Fruit fly (Drosophila melanogaster) whole organism, embryonic: ENCODE results near the gene Sk1.

ENCODE experiments used
- Ada2b ChIP-seq: fragments of 200-800 bp; sonication (Bioruptor generic); IDR thresholded peaks from 2 replicates; pipeline ENCODE4 v1.3.6; 2022; ENCODE audit warnings: missing biosample characterization, missing genetic modification characterization
- CG10267 ChIP-seq: fragments of 200-800 bp; sonication (Bioruptor generic); optimal IDR thresholded peaks from 2 replicates; lab custom pipeline; 2018; ENCODE audit warnings: missing biosample characterization, mild to moderate bottlenecking, missing genetic modification characterization, moderate library complexity
- CG10366 ChIP-seq: fragments of 200-800 bp; sonication (Bioruptor generic); IDR thresholded peaks from 2 replicates; pipeline ENCODE4 v1.3.6; 2022; ENCODE audit warnings: missing biosample characterization, missing genetic modification characterization
- CG12744 ChIP-seq: fragments of 200-800 bp; sonication (Bioruptor generic); optimal IDR thresholded peaks from 2 replicates; lab custom pipeline; 2016; ENCODE audit warnings: missing biosample characterization, missing genetic modification characterization
- CG13894 ChIP-seq: fragments of 200-800 bp; sonication (Bioruptor generic); optimal IDR thresholded peaks from 3 replicates; lab custom pipeline; 2018; ENCODE audit warnings: missing biosample characterization, mild to moderate bottlenecking, missing genetic modification characterization, moderate library complexity
- CG14014 ChIP-seq: fragments of 200-800 bp; sonication (Bioruptor generic); IDR thresholded peaks from 2 replicates; pipeline ENCODE4 v1.3.6; 2022; ENCODE audit warnings: missing biosample characterization, missing genetic modification characterization
- CG14667 ChIP-seq: fragments of 200-800 bp; sonication (Bioruptor generic); IDR thresholded peaks from 2 replicates; pipeline ENCODE4 v1.3.6; 2022; ENCODE audit warnings: missing biosample characterization, missing genetic modification characterization
- CG18476 ChIP-seq: fragments of 200-800 bp; sonication (Bioruptor generic); optimal IDR thresholded peaks from 2 replicates; lab custom pipeline; 2016; ENCODE audit warnings: missing biosample characterization, mild to moderate bottlenecking, missing genetic modification characterization
- CG18764 ChIP-seq: fragments of 200-800 bp; sonication (Bioruptor generic); optimal IDR thresholded peaks from 3 replicates; lab custom pipeline; 2016; ENCODE audit warnings: missing biosample characterization, missing genetic modification characterization
- CG3407 ChIP-seq: fragments of 200-800 bp; sonication (Bioruptor generic); optimal IDR thresholded peaks from 2 replicates; lab custom pipeline; 2018; ENCODE audit warnings: missing biosample characterization, mild to moderate bottlenecking, missing genetic modification characterization
- CG4328 ChIP-seq: fragments of 200-800 bp; sonication (Bioruptor generic); optimal IDR thresholded peaks from 3 replicates; lab custom pipeline; 2017; ENCODE audit warnings: missing biosample characterization, missing genetic modification reagents, missing genetic modification characterization
- CG4854 ChIP-seq: fragments of 200-800 bp; sonication (Bioruptor generic); optimal IDR thresholded peaks from 2 replicates; lab custom pipeline; 2016; ENCODE audit warnings: missing biosample characterization, missing genetic modification characterization, inconsistent platforms
- CG5245 ChIP-seq: fragments of 200-800 bp; sonication (Bioruptor generic); optimal IDR thresholded peaks from 3 replicates; lab custom pipeline; 2016; ENCODE audit warnings: missing biosample characterization, missing genetic modification characterization
- CG6765 ChIP-seq: fragments of 200-800 bp; sonication (Bioruptor generic); optimal IDR thresholded peaks from 3 replicates; lab custom pipeline; 2017; ENCODE audit warnings: missing biosample characterization, mild to moderate bottlenecking, missing genetic modification characterization
- CG6813 ChIP-seq: fragments of 200-800 bp; sonication (Bioruptor generic); optimal IDR thresholded peaks from 2 replicates; lab custom pipeline; 2017; ENCODE audit warnings: missing biosample characterization, missing genetic modification characterization, mild to moderate bottlenecking, moderate library complexity, missing genetic modification reagents
- CG7928 ChIP-seq: fragments of 200-800 bp; sonication (Bioruptor generic); optimal IDR thresholded peaks from 2 replicates; lab custom pipeline; 2017; ENCODE audit warnings: missing biosample characterization, mild to moderate bottlenecking, missing genetic modification characterization
- CG7987 ChIP-seq: fragments of 200-800 bp; sonication (Bioruptor generic); optimal IDR thresholded peaks from 2 replicates; lab custom pipeline; 2018; ENCODE audit warnings: missing biosample characterization, mild to moderate bottlenecking, missing genetic modification characterization, moderate library complexity
- CG8388 ChIP-seq: fragments of 200-800 bp; sonication (Bioruptor generic); optimal IDR thresholded peaks from 2 replicates; lab custom pipeline; 2019; ENCODE audit warnings: missing biosample characterization, mild to moderate bottlenecking, missing genetic modification characterization, moderate library complexity
- Doc3 ChIP-seq: fragments of 200-800 bp; sonication (Bioruptor generic); IDR thresholded peaks from 3 replicates; pipeline ENCODE4 v1.3.6; 2022; ENCODE audit warnings: missing biosample characterization, missing genetic modification characterization; ENCODE audit not compliant: partially characterized antibody
- Drgx ChIP-seq: fragments of 200-800 bp; sonication (Bioruptor generic); IDR thresholded peaks from 2 replicates; pipeline ENCODE4 v1.3.6; 2022; ENCODE audit warnings: missing biosample characterization, missing genetic modification characterization
- Gsc ChIP-seq: fragments of 200-800 bp; sonication (Bioruptor generic); IDR thresholded peaks from 2 replicates; pipeline ENCODE4 v1.3.6; 2022; ENCODE audit warnings: missing biosample characterization, missing genetic modification characterization
- HLHmδ ChIP-seq: fragments of 200-800 bp; sonication (Bioruptor generic); optimal IDR thresholded peaks from 2 replicates; lab custom pipeline; 2018; ENCODE audit warnings: missing biosample characterization, mild to moderate bottlenecking, missing genetic modification characterization, moderate library complexity
- NfI ChIP-seq: fragments of 200-800 bp; sonication (Bioruptor generic); optimal IDR thresholded peaks from 3 replicates; lab custom pipeline; 2018; ENCODE audit warnings: missing biosample characterization, mild to moderate bottlenecking, missing genetic modification characterization, moderate library complexity
- Pdp1 ChIP-seq, 2 experiments: fragments of 200-800 bp; sonication (Bioruptor generic); optimal IDR thresholded peaks; 3 replicates each; lab custom pipeline; 2016; ENCODE audit warnings: missing biosample characterization in 2 of 2, missing genetic modification characterization in 2 of 2, mild to moderate bottlenecking in 1 of 2, moderate library complexity in 1 of 2
- Rfx ChIP-seq: fragments of 200-800 bp; sonication (Bioruptor generic); IDR thresholded peaks from 2 replicates; pipeline ENCODE4 v1.3.6; 2022; ENCODE audit warnings: missing biosample characterization, missing genetic modification characterization
- Rx ChIP-seq: fragments of 200-800 bp; sonication (Bioruptor generic); IDR thresholded peaks from 2 replicates; pipeline ENCODE4 v1.3.6; 2022; ENCODE audit warnings: missing biosample characterization, missing genetic modification characterization
- Scr ChIP-seq: fragments of 200-800 bp; sonication (Bioruptor generic); IDR thresholded peaks from 2 replicates; pipeline ENCODE4 v1.3.6; 2022; ENCODE audit warnings: missing biosample characterization, missing genetic modification characterization; ENCODE audit not compliant: partially characterized antibody
- Sin3A ChIP-seq: fragments of >200 bp; optimal IDR thresholded peaks from 2 replicates; lab custom pipeline; 2018
- Sox102F ChIP-seq: fragments of 200-800 bp; sonication (Bioruptor generic); optimal IDR thresholded peaks from 2 replicates; lab custom pipeline; 2018; ENCODE audit warnings: missing biosample characterization, mild to moderate bottlenecking, missing genetic modification characterization, moderate library complexity
- ac ChIP-seq: fragments of 200-800 bp; sonication (Bioruptor generic); optimal IDR thresholded peaks from 3 replicates; lab custom pipeline; 2017; ENCODE audit warnings: missing biosample characterization, mild to moderate bottlenecking, missing genetic modification characterization
- az2 ChIP-seq: fragments of 200-800 bp; sonication (Bioruptor generic); optimal IDR thresholded peaks from 3 replicates; lab custom pipeline; 2016; ENCODE audit warnings: missing biosample characterization, missing genetic modification characterization
- chn ChIP-seq: fragments of 200-800 bp; sonication (Bioruptor generic); optimal IDR thresholded peaks from 2 replicates; lab custom pipeline; 2016; ENCODE audit warnings: missing biosample characterization, missing genetic modification characterization
- crc ChIP-seq: fragments of 200-800 bp; sonication (Bioruptor generic); optimal IDR thresholded peaks from 2 replicates; lab custom pipeline; 2016; ENCODE audit warnings: missing biosample characterization, missing genetic modification characterization
- crol ChIP-seq: fragments of 200-800 bp; sonication (Bioruptor generic); IDR thresholded peaks from 2 replicates; pipeline ENCODE4 v1.3.6; 2022; ENCODE audit warnings: missing biosample characterization, missing genetic modification characterization
- dimm ChIP-seq: fragments of 200-800 bp; sonication (Bioruptor generic); IDR thresholded peaks from 2 replicates; pipeline ENCODE4 v1.3.6; 2022; ENCODE audit warnings: missing biosample characterization, missing genetic modification characterization
- dm ChIP-seq: fragments of 200-800 bp; sonication (Bioruptor generic); optimal IDR thresholded peaks from 3 replicates; lab custom pipeline; 2016; ENCODE audit warnings: missing biosample characterization, missing genetic modification characterization
- jing ChIP-seq: fragments of 200-800 bp; sonication (Bioruptor generic); optimal IDR thresholded peaks from 2 replicates; lab custom pipeline; 2018; ENCODE audit warnings: missing biosample characterization, mild to moderate bottlenecking, missing genetic modification characterization
- nerfin-2 ChIP-seq: fragments of 200-800 bp; sonication (Bioruptor generic); IDR thresholded peaks from 2 replicates; pipeline ENCODE4 v1.3.6; 2022; ENCODE audit warnings: missing biosample characterization, missing genetic modification characterization; ENCODE audit not compliant: partially characterized antibody
- phol ChIP-seq: fragments of 200-800 bp; sonication (Bioruptor generic); optimal IDR thresholded peaks from 3 replicates; lab custom pipeline; 2018; ENCODE audit warnings: missing biosample characterization, mild to moderate bottlenecking, missing genetic modification characterization, moderate library complexity
- pita ChIP-seq: fragments of 200-800 bp; sonication (Bioruptor generic); optimal IDR thresholded peaks from 2 replicates; lab custom pipeline; 2017; ENCODE audit warnings: missing biosample characterization, mild to moderate bottlenecking, missing genetic modification characterization
- prd ChIP-seq, 3 experiments: fragments of >200 bp in 2 of 3; fragments of 200-800 bp in 1 of 3; sonication (Bioruptor generic) in 1 of 3; optimal IDR thresholded peaks in 2 of 3; IDR thresholded peaks in 1 of 3; 2 replicates in 2 of 3; 3 replicates in 1 of 3; pipeline versions ENCODE4 v1.3.6 to Lab custom; 2017 to 2022; ENCODE audit warnings: missing biosample characterization in 1 of 3, missing genetic modification characterization in 1 of 3
- rib ChIP-seq: fragments of 200-800 bp; sonication (Bioruptor generic); IDR thresholded peaks from 2 replicates; pipeline ENCODE4 v1.3.6; 2022; ENCODE audit warnings: missing biosample characterization, missing genetic modification characterization
- sd ChIP-seq: fragments of 200-800 bp; sonication (Bioruptor generic); optimal IDR thresholded peaks from 3 replicates; lab custom pipeline; 2018; ENCODE audit warnings: missing biosample characterization, mild to moderate bottlenecking, missing genetic modification characterization, moderate library complexity
- sens ChIP-seq: fragments of 200-800 bp; sonication (Bioruptor generic); peaks from one replicate; lab custom pipeline; 2016; ENCODE audit warnings: missing biosample characterization, missing genetic modification characterization
- slbo ChIP-seq: fragments of 200-800 bp; sonication (Bioruptor generic); IDR thresholded peaks from 2 replicates; pipeline ENCODE4 v1.3.6; 2022; ENCODE audit warnings: missing biosample characterization, missing genetic modification characterization
- slp2 ChIP-seq: fragments of 200-800 bp; sonication (Bioruptor generic); optimal IDR thresholded peaks from 2 replicates; lab custom pipeline; 2016; ENCODE audit warnings: missing biosample characterization, missing genetic modification characterization
- toy ChIP-seq: fragments of 200-800 bp; sonication (Bioruptor generic); IDR thresholded peaks from 2 replicates; pipeline ENCODE4 v1.3.6; 2022; ENCODE audit warnings: missing biosample characterization, missing genetic modification characterization
- tx ChIP-seq: fragments of 200-800 bp; sonication (Bioruptor generic); optimal IDR thresholded peaks from 2 replicates; lab custom pipeline; 2016; ENCODE audit warnings: missing biosample characterization, missing genetic modification characterization
- z ChIP-seq: fragments of 200-800 bp; sonication (Bioruptor generic); IDR thresholded peaks from 3 replicates; pipeline ENCODE4 v1.3.6; 2022; ENCODE audit warnings: missing biosample characterization, missing genetic modification characterization

The Sk1 gene

DNA sequence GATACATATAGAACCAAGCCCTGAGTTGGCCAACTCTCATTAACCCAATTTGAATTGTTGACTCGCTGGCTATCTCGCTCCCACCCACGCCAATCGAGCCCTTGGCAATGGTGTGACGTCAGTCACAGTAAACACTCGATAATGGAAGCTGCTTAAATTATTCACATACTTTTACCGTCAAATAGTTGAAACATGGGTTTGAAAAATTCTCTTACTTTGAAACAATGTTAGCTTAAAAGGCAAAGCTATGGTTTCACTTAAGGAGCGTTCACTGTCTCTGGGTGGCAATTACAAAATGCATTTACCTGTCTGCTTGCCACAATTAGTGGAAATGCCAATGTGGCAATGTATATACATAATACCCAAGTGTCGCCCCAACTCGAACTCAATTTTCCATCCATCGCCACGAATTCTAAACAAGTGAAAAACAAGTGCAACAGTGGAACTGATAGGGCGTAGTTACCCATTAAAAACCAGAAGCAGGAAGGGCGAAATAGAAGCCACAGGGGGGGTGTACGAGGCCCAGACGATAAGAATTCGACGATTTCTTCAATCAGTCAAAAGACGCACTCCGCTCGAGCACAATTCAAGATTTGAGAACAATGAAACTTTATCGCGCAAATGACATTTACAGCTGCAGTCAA lies 7.3 kb downstream of the Sk1 start (continued):
- TF ChIP-seq CG10267 (tag; lab: Kevin White, UChicago) (peak; percentile 54), phol (tag; lab: Kevin White, UChicago) (peak; percentile 82), Pdp1 (GFP tag; optimal IDR thresholded peaks at IDR 0.05; lab: Kevin White, UChicago) (peak; percentile 79 to 85), CG12744 (GFP tag; lab: Kevin White, UChicago) (peak; percentile 71), rib (peak; percentile 70; the same call in 1 of the 2 replicates), az2 (GFP tag; lab: Kevin White, UChicago) (peak; percentile 79), ac (peak; percentile 17), sd (tag; lab: Kevin White, UChicago) (peak; percentile 54), dm (peak; percentile 59), CG6813 (GFP tag; lab: Kevin White, UChicago) (peak; percentile 81), Rx (GFP tag; lab: Robert Waterston, UW) (peak; percentile 85), CG5245 (GFP tag; lab: Kevin White, UChicago) (peak; percentile 74), CG14667 (GFP tag; lab: Robert Waterston, UW) (peak; percentile 85), Sin3A (lab: Kevin White, UChicago) (no peak), CG7987 (GFP tag; lab: Kevin White, UChicago) (peak; percentile 73), CG14014 (peak; percentile 89), crc (peak; percentile 60), crol (GFP tag; lab: Robert Waterston, UW) (peak; percentile 81), CG7928 (GFP tag; lab: Kevin White, UChicago) (peak; percentile 22), z (no peak; the same call in 2 of the 3 replicates), prd (optimal IDR thresholded peaks at IDR 0.05; lab: Kevin White, UChicago) (no peak), prd (GFP tag; IDR thresholded peaks at IDR 0.05; lab: Robert Waterston, UW) (peak; percentile 95), pita (GFP tag; lab: Kevin White, UChicago) (no peak), toy (GFP tag; lab: Robert Waterston, UW) (peak; percentile 66; the same call in 1 of the 2 replicates), CG4328 (GFP tag; lab: Kevin White, UChicago) (peak; percentile 77), Rfx (GFP tag; lab: Robert Waterston, UW) (peak; percentile 91), Scr (GFP tag; lab: Robert Waterston, UW) (no peak), CG3407 (peak; percentile 49), CG6765 (GFP tag; lab: Kevin White, UChicago) (peak; percentile 68), NfI (GFP tag; lab: Kevin White, UChicago) (peak; percentile 88), Sox102F (GFP tag; lab: Kevin White, UChicago) (peak; percentile 86), CG18764 (GFP tag; lab: Kevin White, UChicago) (peak; percentile 59), Gsc (GFP tag; lab: Robert Waterston, UW) (peak; percentile 69), Ada2b (peak; percentile 92), CG18476 (GFP tag; lab: Kevin White, UChicago) (peak; percentile 54), CG10366 (peak; percentile 86), CG4854 (GFP tag; lab: Kevin White, UChicago) (peak; percentile 73), dimm (GFP tag; lab: Robert Waterston, UW) (peak; percentile 55; the same call in 1 of the 2 replicates), CG13894 (peak; percentile 71), sens (GFP tag; lab: Kevin White, UChicago) (peak; percentile 97), HLHmδ (GFP tag; lab: Kevin White, UChicago) (no peak), CG8388 (GFP tag; lab: Kevin White, UChicago) (peak; percentile 80), jing (GFP tag; lab: Kevin White, UChicago) (peak; percentile 78), slp2 (GFP tag; lab: Kevin White, UChicago) (peak; percentile 68), tx (GFP tag; lab: Kevin White, UChicago) (peak; percentile 80), nerfin-2 (no peak), slbo (GFP tag; lab: Robert Waterston, UW) (peak; percentile 89), chn (GFP tag; lab: Kevin White, UChicago) (peak; percentile 71), Drgx (GFP tag; lab: Robert Waterston, UW) (peak; percentile 70), Doc3 (GFP tag; lab: Robert Waterston, UW) (no peak)
